Worm (Caenorhabditis elegans) whole organism, L2 larva: ENCODE measurements around the gene T10G3.8.

Source experiments
- C34F6.9 ChIP-seq: fragments of 150-350 bp; optimal IDR thresholded peaks from 2 replicates; lab custom pipeline; 2014; ENCODE audit warnings: missing biosample characterization, missing genetic modification characterization
- F13H6.1 ChIP-seq: sonication (generic microtip); optimal IDR thresholded peaks from 2 replicates; lab custom pipeline; 2016; ENCODE audit warnings: missing genetic modification characterization, missing compliant biosample characterization
- R02D3.7 ChIP-seq: fragments of 150-350 bp; optimal IDR thresholded peaks from 2 replicates; lab custom pipeline; 2014; ENCODE audit warnings: missing biosample characterization, missing genetic modification characterization
- Y55F3AM.14 ChIP-seq: fragments of 200-800 bp; sonication (Bioruptor generic); optimal IDR thresholded peaks from 2 replicates; lab custom pipeline; 2018; ENCODE audit warnings: mild to moderate bottlenecking, missing genetic modification characterization, missing compliant biosample characterization
- ZK546.5 ChIP-seq: sonication (generic microtip); optimal IDR thresholded peaks from 2 replicates; lab custom pipeline; 2017; ENCODE audit warnings: missing biosample characterization, missing genetic modification characterization
- aly-2 ChIP-seq: fragments of 150-350 bp; optimal IDR thresholded peaks from 2 replicates; lab custom pipeline; 2014; ENCODE audit warnings: missing biosample characterization, missing genetic modification characterization
- ama-1 ChIP-seq: fragments of 150-350 bp; optimal IDR thresholded peaks from 2 replicates; lab custom pipeline; 2018; ENCODE audit warnings: inconsistent platforms
- blmp-1 ChIP-seq: sonication (generic microtip); optimal IDR thresholded peaks from 2 replicates; lab custom pipeline; 2017; ENCODE audit warnings: missing genetic modification characterization, mild to moderate bottlenecking, missing compliant biosample characterization, antibody characterized with exemption, moderate library complexity; ENCODE audit not compliant: insufficient read depth
- ceh-16 ChIP-seq: fragments of 150-350 bp; optimal IDR thresholded peaks from 2 replicates; lab custom pipeline; 2014; ENCODE audit warnings: missing biosample characterization, missing genetic modification characterization
- ceh-82 ChIP-seq: fragments of 150-350 bp; optimal IDR thresholded peaks from 2 replicates; lab custom pipeline; 2014; ENCODE audit warnings: missing biosample characterization, missing genetic modification characterization
- crh-2 ChIP-seq: sonication (generic microtip); optimal IDR thresholded peaks from 2 replicates; lab custom pipeline; 2017; ENCODE audit warnings: missing biosample characterization, missing genetic modification characterization
- dmd-4 ChIP-seq: sonication (generic microtip); optimal IDR thresholded peaks from 2 replicates; lab custom pipeline; 2017; ENCODE audit warnings: missing biosample characterization, missing genetic modification characterization
- elt-1 ChIP-seq: fragments of 150-350 bp; optimal IDR thresholded peaks from 2 replicates; lab custom pipeline; 2014; ENCODE audit warnings: missing biosample characterization, missing genetic modification characterization
- elt-3 ChIP-seq: sonication (generic microtip); optimal IDR thresholded peaks from 2 replicates; lab custom pipeline; 2017; ENCODE audit warnings: missing biosample characterization, missing genetic modification characterization
- fos-1 ChIP-seq: fragments of 150-350 bp; optimal IDR thresholded peaks from 2 replicates; lab custom pipeline; 2014; ENCODE audit warnings: missing biosample characterization, missing genetic modification characterization
- gmeb-1 ChIP-seq: fragments of 150-350 bp; optimal IDR thresholded peaks from 2 replicates; lab custom pipeline; 2014; ENCODE audit warnings: missing biosample characterization, missing genetic modification characterization
- lin-11 ChIP-seq: fragments of 150-350 bp; sonication (generic microtip); optimal IDR thresholded peaks from 2 replicates; lab custom pipeline; 2014; ENCODE audit warnings: missing biosample characterization, missing genetic modification characterization, inconsistent platforms, mixed read lengths
- lin-13 ChIP-seq: fragments of 150-350 bp; optimal IDR thresholded peaks from 2 replicates; lab custom pipeline; 2014; ENCODE audit warnings: missing biosample characterization, missing genetic modification reagents, missing genetic modification characterization
- lin-39 ChIP-seq: fragments of 150-350 bp; optimal IDR thresholded peaks from 2 replicates; lab custom pipeline; 2014; ENCODE audit warnings: missing biosample characterization, missing genetic modification reagents, missing genetic modification characterization
- lsy-2 ChIP-seq, 2 experiments: fragments of 150-350 bp in 1 of 2; sonication (generic microtip) in 1 of 2; optimal IDR thresholded peaks; 2 replicates each; lab custom pipeline; 2014 to 2017; ENCODE audit warnings: missing biosample characterization in 2 of 2, missing genetic modification characterization in 2 of 2
- mab-5 ChIP-seq: fragments of 150-350 bp; optimal IDR thresholded peaks from 2 replicates; lab custom pipeline; 2014; ENCODE audit warnings: missing biosample characterization, missing genetic modification characterization
- mbf-1 ChIP-seq: sonication (generic microtip); optimal IDR thresholded peaks from 2 replicates; lab custom pipeline; 2017; ENCODE audit warnings: missing biosample characterization, missing genetic modification characterization
- mdl-1 ChIP-seq, 2 experiments: fragments of 150-350 bp in 1 of 2; sonication (generic microtip) in 1 of 2; optimal IDR thresholded peaks; 2 replicates each; lab custom pipeline; 2017; ENCODE audit warnings: missing biosample characterization in 2 of 2, missing genetic modification characterization in 2 of 2
- nhr-10 ChIP-seq: sonication (generic microtip); optimal IDR thresholded peaks from 2 replicates; lab custom pipeline; 2017; ENCODE audit warnings: missing biosample characterization, missing genetic modification characterization
- nhr-12 ChIP-seq: fragments of 150-350 bp; optimal IDR thresholded peaks from 2 replicates; lab custom pipeline; 2014; ENCODE audit warnings: missing biosample characterization, missing genetic modification characterization
- nhr-129 ChIP-seq: fragments of 150-350 bp; optimal IDR thresholded peaks from 2 replicates; lab custom pipeline; 2014; ENCODE audit warnings: missing biosample characterization, missing genetic modification characterization
- nhr-23 ChIP-seq: fragments of 150-350 bp; optimal IDR thresholded peaks from 2 replicates; lab custom pipeline; 2014; ENCODE audit warnings: missing biosample characterization, missing genetic modification reagents, missing genetic modification characterization
- nhr-237 ChIP-seq: fragments of 150-350 bp; optimal IDR thresholded peaks from 2 replicates; lab custom pipeline; 2014; ENCODE audit warnings: missing biosample characterization, missing genetic modification characterization
- nhr-25 ChIP-seq: fragments of 150-350 bp; sonication (generic microtip); optimal IDR thresholded peaks from 3 replicates; lab custom pipeline; 2014; ENCODE audit warnings: missing biosample characterization, missing genetic modification characterization
- nhr-6 ChIP-seq: fragments of 150-350 bp; optimal IDR thresholded peaks from 2 replicates; lab custom pipeline; 2014; ENCODE audit warnings: missing biosample characterization, missing genetic modification characterization
- sem-4 ChIP-seq: fragments of 150-350 bp; optimal IDR thresholded peaks from 2 replicates; lab custom pipeline; 2014; ENCODE audit warnings: missing biosample characterization, missing genetic modification reagents, missing genetic modification characterization
- skn-1 ChIP-seq: sonication (generic microtip); optimal IDR thresholded peaks from 2 replicates; lab custom pipeline; 2017; ENCODE audit warnings: missing biosample characterization, missing genetic modification characterization
- sma-3 ChIP-seq: sonication (generic microtip); optimal IDR thresholded peaks from 2 replicates; lab custom pipeline; 2016; ENCODE audit warnings: missing genetic modification reagents, missing genetic modification characterization, missing compliant biosample characterization
- sma-9 ChIP-seq, 2 experiments: fragments of 150-350 bp in 1 of 2; sonication (generic microtip) in 1 of 2; optimal IDR thresholded peaks; 2 replicates each; lab custom pipeline; 2014 to 2016; ENCODE audit warnings: missing genetic modification characterization in 2 of 2, mild to moderate bottlenecking in 1 of 2, missing biosample characterization in 1 of 2, missing compliant biosample characterization in 1 of 2, missing genetic modification reagents in 1 of 2, moderate library complexity in 1 of 2
- unc-39 ChIP-seq: fragments of 150-350 bp; optimal IDR thresholded peaks from 2 replicates; lab custom pipeline; 2014; ENCODE audit warnings: missing biosample characterization, missing genetic modification characterization
- unc-55 ChIP-seq: fragments of 150-350 bp; sonication (generic microtip); optimal IDR thresholded peaks from 3 replicates; lab custom pipeline; 2014; ENCODE audit warnings: missing biosample characterization, missing genetic modification reagents, missing genetic modification characterization
- unc-62 ChIP-seq: fragments of 150-350 bp; optimal IDR thresholded peaks from 2 replicates; lab custom pipeline; 2014; ENCODE audit warnings: missing biosample characterization, missing genetic modification reagents, missing genetic modification characterization
- zag-1 ChIP-seq: fragments of 150-350 bp; optimal IDR thresholded peaks from 2 replicates; lab custom pipeline; 2014; ENCODE audit warnings: missing biosample characterization, missing genetic modification characterization
- ztf-11 ChIP-seq: sonication (generic microtip); optimal IDR thresholded peaks from 2 replicates; lab custom pipeline; 2017; ENCODE audit warnings: missing biosample characterization, missing genetic modification characterization
- ztf-4 ChIP-seq: fragments of 150-350 bp; optimal IDR thresholded peaks from 2 replicates; lab custom pipeline; 2014; ENCODE audit warnings: missing biosample characterization, missing genetic modification characterization

T10G3.8 gene

ce11 chrV:13462974-13463373 is 13.3 kb downstream of the T10G3.8 start, which contains the start of gene frm-10:
frm-10 (plus strand) TSS chrV:13463207.
- TF ChIP-seq crh-2 (tag; lab: Kevin White, UChicago) (peak; percentile 81), ztf-11 (tag; lab: Kevin White, UChicago) (no peak), F13H6.1 (tag; lab: Kevin White, UChicago) (peak; percentile 59), lin-13 (GFP tag; lab: Kevin White, UChicago) (peak; percentile 13), sem-4 (tag; lab: Kevin White, UChicago) (no peak), C34F6.9 (tag; lab: Kevin White, UChicago) (peak; percentile 82), ama-1 (lab: Kevin White, UChicago) (peak; percentile 61), aly-2 (tag; lab: Kevin White, UChicago) (no peak), sma-9 (GFP tag; optimal IDR thresholded peaks at IDR 0.05; lab: Kevin White, UChicago) (peak; percentile 65), sma-9 (tag; optimal IDR thresholded peaks at IDR 0.05; lab: Kevin White, UChicago) (no peak), lsy-2 (tag; optimal IDR thresholded peaks at IDR 0.05; lab: Kevin White, UChicago) (peak; percentile 8 to 65), dmd-4 (tag; lab: Kevin White, UChicago) (no peak), ceh-82 (tag; lab: Kevin White, UChicago) (no peak), mab-5 (no peak), nhr-25 (tag; lab: Kevin White, UChicago) (peak; percentile 27), skn-1 (peak; percentile 79), nhr-10 (tag; lab: Kevin White, UChicago) (peak; percentile 14), lin-39 (tag; lab: Kevin White, UChicago) (no peak), unc-55 (GFP tag; lab: Kevin White, UChicago) (peak; percentile 80), R02D3.7 (tag; lab: Kevin White, UChicago) (no peak), gmeb-1 (tag; lab: Kevin White, UChicago) (peak; percentile 68), nhr-12 (tag; lab: Kevin White, UChicago) (no peak), mdl-1 (tag; optimal IDR thresholded peaks at IDR 0.05; lab: Kevin White, UChicago) (peak; percentile 8 to 28), sma-3 (GFP tag; lab: Kevin White, UChicago) (peak; percentile 59), nhr-23 (tag; lab: Kevin White, UChicago) (no peak), unc-62 (GFP tag; lab: Kevin White, UChicago) (no peak), Y55F3AM.14 (GFP tag; lab: Kevin White, UChicago) (no peak), nhr-129 (peak; percentile 84), blmp-1 (tag; lab: Kevin White, UChicago) (no peak), unc-39 (no peak), fos-1 (tag; lab: Kevin White, UChicago) (peak; percentile 93), elt-1 (tag; lab: Kevin White, UChicago) (no peak), mbf-1 (tag; lab: Kevin White, UChicago) (no peak), ztf-4 (tag; lab: Kevin White, UChicago) (peak; percentile 25), lin-11 (tag; lab: Kevin White, UChicago) (peak; percentile 23), elt-3 (tag; lab: Kevin White, UChicago) (no peak), ZK546.5 (tag; lab: Kevin White, UChicago) (no peak), nhr-237 (tag; lab: Kevin White, UChicago) (no peak)

- no peak for TF ChIP-seq Y55F3AM.14 (GFP tag; lab: Kevin White, UChicago)
- TF ChIP-seq fos-1 (tag; lab: Kevin White, UChicago): no peak
- TF ChIP-seq lsy-2 (tag; optimal IDR thresholded peaks at IDR 0.05; lab: Kevin White, UChicago): peak in 1 of 2 experiments; percentile 33
- peak; percentile 50 for TF ChIP-seq nhr-129
- peak; percentile 37 for TF ChIP-seq unc-55 (GFP tag; lab: Kevin White, UChicago)
- no peak for TF ChIP-seq nhr-237 (tag; lab: Kevin White, UChicago)
- TF ChIP-seq sma-3 (GFP tag; lab: Kevin White, UChicago): no peak
- TF ChIP-seq zag-1 (tag; lab: Kevin White, UChicago): no peak
- TF ChIP-seq ztf-4 (tag; lab: Kevin White, UChicago): no peak
- TF ChIP-seq C34F6.9 (tag; lab: Kevin White, UChicago): peak; percentile 52
These were observed 16.9 kb downstream of the T10G3.8 start, which contains the start of gene bath-39 for ce11 chrV:13459323-13459722. bath-39 (plus strand) TSS chrV:13459459.

ce11 chrV:13457858-13458257 is 18.4 kb downstream of the T10G3.8 start, which contains the start of gene F25H9.2:
F25H9.2 (plus strand) TSS chrV:13458083.
- no peak for TF ChIP-seq ceh-16 (tag; lab: Kevin White, UChicago)
- TF ChIP-seq dmd-4 (tag; lab: Kevin White, UChicago): no peak
- TF ChIP-seq mab-5: peak; percentile 0
- no peak for TF ChIP-seq nhr-6 (tag; lab: Kevin White, UChicago)
- TF ChIP-seq C34F6.9 (tag; lab: Kevin White, UChicago): peak; percentile 43
